Worm (Caenorhabditis elegans) whole organism, young adult: ENCODE data around the gene C07H4.1.

Experiments used
- B0035.1 ChIP-seq: sonication (generic microtip); optimal IDR thresholded peaks from 2 replicates; lab custom pipeline; 2016; ENCODE audit warnings: missing genetic modification characterization, mild to moderate bottlenecking, missing compliant biosample characterization, missing genotype, missing genetic modification reagents
- C17E4.6 ChIP-seq: fragments of 200-800 bp; sonication (Bioruptor generic); IDR thresholded peaks from 2 replicates; pipeline ENCODE4 v1.3.6; 2022; ENCODE audit warnings: missing genetic modification reagents, missing genetic modification characterization, missing compliant biosample characterization
- F33H1.4 ChIP-seq: fragments of 200-800 bp; sonication (Bioruptor generic); IDR thresholded peaks from 2 replicates; pipeline ENCODE4 v1.3.6; 2022; ENCODE audit warnings: missing genetic modification reagents, missing genetic modification characterization, missing compliant biosample characterization
- F57A8.1 ChIP-seq: fragments of 200-800 bp; sonication (Bioruptor generic); optimal IDR thresholded peaks from 2 replicates; lab custom pipeline; 2018; ENCODE audit warnings: mild to moderate bottlenecking, missing genetic modification characterization, moderate library complexity, missing compliant biosample characterization
- F57C9.4 ChIP-seq: sonication (generic microtip); optimal IDR thresholded peaks from 2 replicates; lab custom pipeline; 2017; ENCODE audit warnings: mild to moderate bottlenecking, missing genetic modification characterization, missing compliant biosample characterization
- K11D2.4 ChIP-seq: fragments of 200-800 bp; sonication (Bioruptor generic); IDR thresholded peaks from 2 replicates; pipeline ENCODE4 v1.3.6; 2022; ENCODE audit warnings: missing genetic modification reagents, missing genetic modification characterization, missing compliant biosample characterization
- K12H6.12 ChIP-seq: fragments of 200-800 bp; sonication (Bioruptor generic); optimal IDR thresholded peaks from 2 replicates; lab custom pipeline; 2018; ENCODE audit warnings: mild to moderate bottlenecking, missing genetic modification characterization, missing compliant biosample characterization
- akir-1 ChIP-seq: fragments of 200-800 bp; sonication (Bioruptor generic); optimal IDR thresholded peaks from 2 replicates; lab custom pipeline; 2018; ENCODE audit warnings: mild to moderate bottlenecking, missing genetic modification characterization, moderate library complexity, missing compliant biosample characterization
- aptf-2 ChIP-seq: fragments of 200-800 bp; sonication (Bioruptor generic); conservative IDR thresholded peaks from 2 replicates; pipeline ENCODE4 v1.3.6; 2022; ENCODE audit warnings: missing genetic modification reagents, missing genetic modification characterization, missing compliant biosample characterization
- atf-7 ChIP-seq: sonication (generic microtip); optimal IDR thresholded peaks from 2 replicates; lab custom pipeline; 2017; ENCODE audit warnings: mild to moderate bottlenecking, missing genetic modification characterization, missing compliant biosample characterization
- attf-5 ChIP-seq: fragments of 200-800 bp; sonication (Bioruptor generic); optimal IDR thresholded peaks from 2 replicates; lab custom pipeline; 2018; ENCODE audit warnings: mild to moderate bottlenecking, missing genetic modification characterization, missing compliant biosample characterization
- attf-6 ChIP-seq: fragments of 200-800 bp; sonication (Bioruptor generic); IDR thresholded peaks from 2 replicates; pipeline ENCODE4 v1.3.6; 2022; ENCODE audit warnings: missing genetic modification reagents, missing genetic modification characterization, missing compliant biosample characterization
- bed-2 ChIP-seq: fragments of 200-800 bp; sonication (Bioruptor generic); IDR thresholded peaks from 2 replicates; pipeline ENCODE4 v1.3.6; 2022; ENCODE audit warnings: missing genetic modification reagents, missing genetic modification characterization, missing compliant biosample characterization
- ceh-40 ChIP-seq: fragments of 200-800 bp; sonication (Bioruptor generic); IDR thresholded peaks from 2 replicates; pipeline ENCODE4 v1.3.6; 2022; ENCODE audit warnings: missing genetic modification characterization, missing compliant biosample characterization
- ceh-79 ChIP-seq: sonication (generic microtip); optimal IDR thresholded peaks from 2 replicates; lab custom pipeline; 2017; ENCODE audit warnings: mild to moderate bottlenecking, missing genetic modification characterization, missing compliant biosample characterization
- ceh-91 ChIP-seq: fragments of 200-800 bp; sonication (Bioruptor generic); IDR thresholded peaks from 2 replicates; pipeline ENCODE4 v1.3.6; 2022; ENCODE audit warnings: missing genetic modification reagents, missing genetic modification characterization, missing compliant biosample characterization
- die-1 ChIP-seq: sonication (generic microtip); optimal IDR thresholded peaks from 2 replicates; lab custom pipeline; 2016; ENCODE audit warnings: missing genotype, mild to moderate bottlenecking, missing genetic modification characterization, missing compliant biosample characterization
- dox-1 ChIP-seq: fragments of 200-800 bp; sonication (Bioruptor generic); IDR thresholded peaks from 2 replicates; pipeline ENCODE4 v1.3.6; 2022; ENCODE audit warnings: missing genetic modification reagents, missing genetic modification characterization, missing compliant biosample characterization
- dpff-1 ChIP-seq: sonication (generic microtip); optimal IDR thresholded peaks from 2 replicates; lab custom pipeline; 2017; ENCODE audit warnings: mild to moderate bottlenecking, missing genetic modification characterization, missing compliant biosample characterization
- dpl-1 ChIP-seq: fragments of 150-350 bp; optimal IDR thresholded peaks from 2 replicates; lab custom pipeline; 2014; ENCODE audit warnings: missing biosample characterization, missing genetic modification reagents, missing genetic modification characterization
- egl-18 ChIP-seq: fragments of 200-800 bp; sonication (Bioruptor generic); IDR thresholded peaks from 2 replicates; pipeline ENCODE4 v1.3.6; 2022; ENCODE audit warnings: missing genetic modification reagents, missing genetic modification characterization, missing compliant biosample characterization
- gei-17 ChIP-seq: fragments of 200-800 bp; sonication (Bioruptor generic); optimal IDR thresholded peaks from 2 replicates; lab custom pipeline; 2018; ENCODE audit warnings: mild to moderate bottlenecking, missing genetic modification characterization, missing compliant biosample characterization
- hmg-1.2 ChIP-seq: fragments of 200-800 bp; sonication (Bioruptor generic); IDR thresholded peaks from 2 replicates; pipeline ENCODE4 v1.3.6; 2022; ENCODE audit warnings: missing genetic modification reagents, missing genetic modification characterization, missing compliant biosample characterization
- hmg-20 ChIP-seq: fragments of 200-800 bp; sonication (Bioruptor generic); IDR thresholded peaks from 2 replicates; pipeline ENCODE4 v1.3.6; 2022; ENCODE audit warnings: missing genetic modification reagents, missing genetic modification characterization, missing compliant biosample characterization
- lin-35 ChIP-seq, 3 experiments: fragments of 150-350 bp in 2 of 3; sonication (generic microtip) in 1 of 3; optimal IDR thresholded peaks; 2 replicates each; lab custom pipeline; 2014 to 2018; ENCODE audit warnings: missing biosample characterization in 3 of 3, missing genetic modification characterization in 3 of 3, missing genetic modification reagents in 3 of 3
- lin-40 ChIP-seq: sonication (generic microtip); optimal IDR thresholded peaks from 2 replicates; lab custom pipeline; 2016; ENCODE audit warnings: missing genetic modification characterization, mild to moderate bottlenecking, missing compliant biosample characterization, missing genotype, missing genetic modification reagents
- lin-54 ChIP-seq: fragments of 200-800 bp; sonication (Bioruptor generic); optimal IDR thresholded peaks from 2 replicates; lab custom pipeline; 2018; ENCODE audit warnings: mild to moderate bottlenecking, missing genetic modification characterization, missing compliant biosample characterization
- lsl-1 ChIP-seq: fragments of 200-800 bp; sonication (Bioruptor generic); optimal IDR thresholded peaks from 2 replicates; lab custom pipeline; 2018; ENCODE audit warnings: mild to moderate bottlenecking, missing genetic modification characterization, moderate library complexity, missing compliant biosample characterization
- lsy-27 ChIP-seq: sonication (generic microtip); optimal IDR thresholded peaks from 2 replicates; lab custom pipeline; 2017; ENCODE audit warnings: missing genetic modification characterization, mild to moderate bottlenecking, missing compliant biosample characterization, antibody characterized with exemption, missing genotype, borderline replicate concordance; ENCODE audit not compliant: insufficient read depth
- madf-10 ChIP-seq: sonication (generic microtip); optimal IDR thresholded peaks from 2 replicates; lab custom pipeline; 2016; ENCODE audit warnings: mild to moderate bottlenecking, missing genetic modification characterization, missing compliant biosample characterization
- madf-6 ChIP-seq: fragments of 200-800 bp; sonication (Bioruptor generic); IDR thresholded peaks from 2 replicates; pipeline ENCODE4 v1.3.6; 2022; ENCODE audit warnings: missing genetic modification reagents, missing genetic modification characterization, missing compliant biosample characterization
- mcd-1 ChIP-seq: fragments of 200-800 bp; sonication (Bioruptor generic); IDR thresholded peaks from 2 replicates; pipeline ENCODE4 v1.3.6; 2022; ENCODE audit warnings: missing genetic modification reagents, missing genetic modification characterization, missing compliant biosample characterization
- nfya-2 ChIP-seq: fragments of 200-800 bp; sonication (Bioruptor generic); IDR thresholded peaks from 2 replicates; pipeline ENCODE4 v1.3.6; 2022; ENCODE audit warnings: missing genetic modification reagents, missing genetic modification characterization, missing compliant biosample characterization
- nfyb-1 ChIP-seq: fragments of 200-800 bp; sonication (Bioruptor generic); IDR thresholded peaks from 2 replicates; pipeline ENCODE4 v1.3.6; 2022; ENCODE audit warnings: missing genetic modification reagents, missing genetic modification characterization, missing compliant biosample characterization
- nhr-179 ChIP-seq: sonication (generic microtip); optimal IDR thresholded peaks from 2 replicates; lab custom pipeline; 2016; ENCODE audit warnings: mild to moderate bottlenecking, missing genetic modification characterization, missing compliant biosample characterization
- nhr-27 ChIP-seq: fragments of 200-800 bp; sonication (Bioruptor generic); optimal IDR thresholded peaks from 2 replicates; lab custom pipeline; 2018; ENCODE audit warnings: mild to moderate bottlenecking, missing genetic modification characterization, moderate library complexity, missing compliant biosample characterization
- nhr-90 ChIP-seq: sonication (generic microtip); optimal IDR thresholded peaks from 2 replicates; lab custom pipeline; 2016; ENCODE audit warnings: missing genotype, mild to moderate bottlenecking, missing genetic modification characterization, missing compliant biosample characterization
- rpc-1 ChIP-seq, 2 experiments: fragments of 150-350 bp in 1 of 2; sonication (generic microtip) in 1 of 2; optimal IDR thresholded peaks; 2 replicates each; lab custom pipeline; 2014 to 2018; ENCODE audit warnings: missing biosample characterization in 1 of 2, missing genetic modification characterization in 1 of 2, missing genetic modification reagents in 1 of 2, missing genotype in 1 of 2
- sea-2 ChIP-seq: fragments of 200-800 bp; sonication (Bioruptor generic); IDR thresholded peaks from 2 replicates; pipeline ENCODE4 v1.3.6; 2022; ENCODE audit warnings: missing genetic modification characterization, missing compliant biosample characterization
- snpc-3.4 ChIP-seq: sonication (generic microtip); optimal IDR thresholded peaks from 2 replicates; lab custom pipeline; 2017; ENCODE audit warnings: missing genetic modification characterization, mild to moderate bottlenecking, missing compliant biosample characterization, antibody characterized with exemption, moderate library complexity, missing genotype, missing genetic modification reagents
- somi-1 ChIP-seq: fragments of 200-800 bp; sonication (Bioruptor generic); optimal IDR thresholded peaks from 2 replicates; lab custom pipeline; 2018; ENCODE audit warnings: mild to moderate bottlenecking, missing genetic modification characterization, missing compliant biosample characterization
- tbx-9 ChIP-seq: sonication (generic microtip); optimal IDR thresholded peaks from 2 replicates; lab custom pipeline; 2016; ENCODE audit warnings: borderline replicate concordance, missing genetic modification characterization, inconsistent platforms, missing compliant biosample characterization
- unc-62 ChIP-seq: fragments of 150-350 bp; optimal IDR thresholded peaks from 2 replicates; lab custom pipeline; 2014; ENCODE audit warnings: missing biosample characterization, missing genetic modification reagents, missing genetic modification characterization
- zim-3 ChIP-seq: sonication (generic microtip); optimal IDR thresholded peaks from 2 replicates; lab custom pipeline; 2017; ENCODE audit warnings: mild to moderate bottlenecking, missing genetic modification characterization, moderate library complexity, missing compliant biosample characterization
- ztf-18 ChIP-seq: sonication (generic microtip); optimal IDR thresholded peaks from 2 replicates; lab custom pipeline; 2016; ENCODE audit warnings: missing genotype, mild to moderate bottlenecking, missing genetic modification characterization, missing compliant biosample characterization
- ztf-25 ChIP-seq: fragments of 200-800 bp; sonication (Bioruptor generic); IDR thresholded peaks from 2 replicates; pipeline ENCODE4 v1.3.6; 2022; ENCODE audit warnings: missing genetic modification reagents, missing genetic modification characterization, missing compliant biosample characterization
- ztf-26 ChIP-seq: sonication (generic microtip); optimal IDR thresholded peaks from 2 replicates; lab custom pipeline; 2017; ENCODE audit warnings: missing genetic modification characterization, missing compliant biosample characterization
- ztf-28 ChIP-seq: fragments of 200-800 bp; sonication (Bioruptor generic); IDR thresholded peaks from 2 replicates; pipeline ENCODE4 v1.3.6; 2022; ENCODE audit warnings: missing genetic modification reagents, missing genetic modification characterization, missing compliant biosample characterization
- ztf-6 ChIP-seq: fragments of 200-800 bp; sonication (Bioruptor generic); IDR thresholded peaks from 2 replicates; pipeline ENCODE4 v1.3.6; 2022; ENCODE audit warnings: missing genetic modification reagents, missing genetic modification characterization, missing compliant biosample characterization

C07H4.1 gene

DNA sequence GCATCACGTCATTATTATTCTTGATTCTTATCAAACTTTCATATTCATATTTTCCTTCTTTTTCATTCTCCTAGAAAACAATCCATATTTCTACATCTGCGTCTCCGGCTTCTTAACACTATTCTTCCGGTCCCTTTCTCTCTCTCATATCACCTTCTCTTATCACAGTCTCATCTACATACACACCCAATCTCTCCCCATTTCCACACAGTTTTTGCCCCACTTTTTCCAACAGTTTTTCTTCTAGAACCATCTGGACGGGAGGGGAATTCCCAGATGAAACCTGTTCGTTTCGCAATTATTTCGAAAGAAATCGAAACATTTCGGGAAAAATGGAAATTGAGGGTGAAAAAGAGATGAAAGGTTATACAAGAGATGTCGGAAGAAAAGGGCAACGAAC, 34.6 kb upstream of the C07H4.1 start (continued):
- no peak for TF ChIP-seq K12H6.12 (tag; lab: Kevin White, UChicago)
- no peak for TF ChIP-seq lsl-1 (GFP tag; lab: Kevin White, UChicago)
- TF ChIP-seq ceh-91 (GFP tag; lab: Robert Waterston, UW), result no peak
- no peak for TF ChIP-seq B0035.1
- peak; percentile 36 for TF ChIP-seq madf-10 (tag; lab: Kevin White, UChicago)
- no peak for TF ChIP-seq madf-6 (GFP tag; lab: Robert Waterston, UW)
- no peak for TF ChIP-seq nhr-179 (tag; lab: Kevin White, UChicago)
- no peak for TF ChIP-seq ceh-40
- peak; percentile 30 for TF ChIP-seq atf-7 (tag; lab: Kevin White, UChicago)
- TF ChIP-seq lin-35 (GFP tag; optimal IDR thresholded peaks at IDR 0.05; lab: Kevin White, UChicago), result peak in 1 of 3 experiments; percentile 35
- no peak for TF ChIP-seq nhr-90
- TF ChIP-seq K11D2.4 (GFP tag; lab: Robert Waterston, UW), result peak; percentile 20; the same call in 1 of the 2 replicates
- TF ChIP-seq zim-3 (tag; lab: Kevin White, UChicago), result no peak
- TF ChIP-seq dox-1 (GFP tag; lab: Robert Waterston, UW), result peak; percentile 37; the same call in 1 of the 2 replicates
- no peak for TF ChIP-seq unc-62 (GFP tag; lab: Kevin White, UChicago)
- TF ChIP-seq lsy-27 (tag; lab: Kevin White, UChicago), result no peak
- TF ChIP-seq snpc-3.4, result no peak
- no peak for TF ChIP-seq tbx-9 (tag; lab: Kevin White, UChicago)
- no peak for TF ChIP-seq F57A8.1 (GFP tag; lab: Kevin White, UChicago)
- no peak for TF ChIP-seq dpff-1 (tag; lab: Kevin White, UChicago)
- TF ChIP-seq ztf-6 (GFP tag; lab: Robert Waterston, UW), result no peak
- TF ChIP-seq lin-54 (GFP tag; lab: Kevin White, UChicago), result no peak
- TF ChIP-seq ztf-18, result no peak
- TF ChIP-seq mcd-1 (GFP tag; lab: Robert Waterston, UW), result 0 out of 2 replicates have a peak, but pooled peaks have one; percentile 21
- peak; percentile 49 for TF ChIP-seq rpc-1 (optimal IDR thresholded peaks at IDR 0.05; lab: Kevin White, UChicago)
- no peak for TF ChIP-seq rpc-1 (tag; optimal IDR thresholded peaks at IDR 0.05; lab: Kevin White, UChicago)
- no peak for TF ChIP-seq dpl-1 (GFP tag; lab: Kevin White, UChicago)
- TF ChIP-seq F33H1.4, result no peak
- TF ChIP-seq lin-40, result peak; percentile 57
- TF ChIP-seq ztf-26 (tag; lab: Kevin White, UChicago), result peak; percentile 47
- no peak for TF ChIP-seq bed-2 (GFP tag; lab: Robert Waterston, UW)
- TF ChIP-seq attf-6 (GFP tag; lab: Robert Waterston, UW), result no peak
- no peak for TF ChIP-seq ztf-28 (GFP tag; lab: Robert Waterston, UW)
- TF ChIP-seq hmg-1.2 (GFP tag; lab: Robert Waterston, UW), result peak; percentile 51; the same call in 1 of the 2 replicates
- no peak for TF ChIP-seq nfya-2
- TF ChIP-seq ztf-25 (GFP tag; lab: Robert Waterston, UW), result no peak
- no peak for TF ChIP-seq nhr-27
- TF ChIP-seq hmg-20 (GFP tag; lab: Robert Waterston, UW), result no peak
- TF ChIP-seq egl-18 (GFP tag; lab: Robert Waterston, UW), result 0 out of 2 replicates have a peak, but pooled peaks have one; percentile 54
- TF ChIP-seq nfyb-1 (GFP tag; lab: Robert Waterston, UW), result peak; percentile 81
- TF ChIP-seq aptf-2 (GFP tag; lab: Robert Waterston, UW), result no peak
- no peak for TF ChIP-seq F57C9.4 (tag; lab: Kevin White, UChicago)
- TF ChIP-seq ceh-79 (tag; lab: Kevin White, UChicago), result no peak
- peak; percentile 55 for TF ChIP-seq somi-1 (GFP tag; lab: Kevin White, UChicago)
- no peak for TF ChIP-seq die-1 (tag; lab: Kevin White, UChicago)
- TF ChIP-seq C17E4.6, result no peak
- TF ChIP-seq akir-1, result no peak
- peak; percentile 10 for TF ChIP-seq gei-17
- TF ChIP-seq attf-5 (GFP tag; lab: Kevin White, UChicago), result peak; percentile 72
- no peak for TF ChIP-seq sea-2 (GFP tag; lab: Robert Waterston, UW)
